Worm (Caenorhabditis elegans): ENCODE results near the gene ZK1248.5.

DNA sequence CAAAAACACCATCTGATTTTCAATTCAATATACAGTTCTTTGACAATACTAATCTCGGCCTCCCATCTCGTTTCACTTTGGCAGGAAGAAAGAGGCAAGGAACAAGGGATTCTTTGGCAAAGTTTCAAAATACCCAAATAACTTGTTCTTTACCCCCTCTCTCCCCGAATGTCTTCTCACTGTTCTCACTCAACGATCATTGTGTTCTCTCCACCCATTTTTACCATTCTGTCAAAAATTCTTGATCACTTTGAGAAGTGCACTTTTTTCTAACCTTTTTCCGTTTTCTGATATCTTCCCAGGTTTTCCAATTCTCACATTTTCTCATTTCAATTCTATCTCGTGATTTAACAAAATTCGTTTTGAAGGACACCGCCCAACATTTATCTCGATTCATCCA lies 43.8 kb downstream of the ZK1248.5 start, which contains the start of gene H41C03.1:
- TF ChIP-seq pqm-1 (tag; optimal IDR thresholded peaks at IDR 0.05) (no peak), ces-1 (GFP tag; optimal IDR thresholded peaks at IDR 0.05) (no peak), nhr-77 (tag; optimal IDR thresholded peaks at IDR 0.05) (no peak)
